Worm (Caenorhabditis elegans): Measurements from ENCODE around the gene Y24F12A.1.

ce11 chrIV:11623060-11623459, 18.0 kb downstream of the Y24F12A.1 start, which contains the start of gene lys-4:
- TF ChIP-seq dao-5 (tag; optimal IDR thresholded peaks at IDR 0.05): no peak
- no peak for TF ChIP-seq him-1 (tag; optimal IDR thresholded peaks at IDR 0.05)

All from whole organism, L4/young adult.